Fruit fly (Drosophila melanogaster): Measurements from ENCODE around the gene Raf.

The Raf gene

DNA sequence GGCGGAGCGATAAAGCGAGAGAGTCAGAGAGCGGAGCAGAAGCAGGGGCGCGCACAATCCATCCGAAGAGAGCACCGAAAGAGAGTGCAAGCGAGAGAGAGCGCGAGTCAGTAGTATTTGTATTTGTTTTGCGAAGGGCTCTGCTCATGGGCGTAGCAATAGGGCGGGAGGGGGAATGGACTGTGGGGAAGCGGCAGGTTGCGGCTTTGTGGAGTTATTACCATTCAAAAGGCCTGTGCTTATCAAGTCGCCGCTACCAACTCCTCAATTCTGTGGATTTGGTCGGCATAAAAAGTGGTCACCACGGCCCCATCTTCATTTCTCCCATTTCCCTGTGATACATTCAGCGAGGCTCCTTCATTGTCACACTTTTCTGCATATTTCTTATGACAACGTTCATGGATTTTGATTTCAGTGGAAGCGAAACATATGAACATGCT is 5.8 kb downstream of the Raf start (continued):
- TF ChIP-seq CG8089 (GFP tag; optimal IDR thresholded peaks at IDR 0.05) (no peak), CG17359 (tag; optimal IDR thresholded peaks at IDR 0.05) (peak; percentile 15), CG9817 (tag; optimal IDR thresholded peaks at IDR 0.05) (peak; percentile 38), CG9932 (GFP tag; IDR thresholded peaks at IDR 0.05) (peak; percentile 61), sug (tag; optimal IDR thresholded peaks at IDR 0.05) (peak; percentile 42), btn (GFP tag; optimal IDR thresholded peaks at IDR 0.05) (no peak), CG7987 (GFP tag; optimal IDR thresholded peaks at IDR 0.05) (no peak), Tbp (GFP tag; optimal IDR thresholded peaks at IDR 0.05) (no peak), CTCF (GFP tag; optimal IDR thresholded peaks at IDR 0.05) (no peak), hkb (optimal IDR thresholded peaks at IDR 0.05) (no peak), hkb (GFP tag; IDR thresholded peaks at IDR 0.05) (peak; percentile 6; the same call in 1 of the 2 replicates), tio (GFP tag; optimal IDR thresholded peaks at IDR 0.05) (no peak), bsh (GFP tag; optimal IDR thresholded peaks at IDR 0.05) (peak in 1 of 2 experiments; percentile 38), tx (GFP tag; optimal IDR thresholded peaks at IDR 0.05) (no peak), hth (optimal IDR thresholded peaks at IDR 0.05) (no peak), sr (GFP tag; IDR thresholded peaks at IDR 0.05) (peak; percentile 5; the same call in 1 of the 3 replicates), grau (tag; optimal IDR thresholded peaks at IDR 0.05) (peak; percentile 58), phol (tag; optimal IDR thresholded peaks at IDR 0.05) (peak; percentile 6), knrl (GFP tag; IDR thresholded peaks at IDR 0.05; ENCODE audit: partially characterized antibody) (no peak), CHES-1-like (GFP tag; optimal IDR thresholded peaks at IDR 0.05) (no peak), CG17802 (tag; optimal IDR thresholded peaks at IDR 0.05) (no peak), Opbp (GFP tag; IDR thresholded peaks at IDR 0.05; ENCODE audit: partially characterized antibody) (no peak), slp2 (GFP tag; optimal IDR thresholded peaks at IDR 0.05) (no peak), H15 (GFP tag; IDR thresholded peaks at IDR 0.05) (0 out of 3 replicates have a peak, but pooled peaks have one; percentile 13), HLHmδ (GFP tag; optimal IDR thresholded peaks at IDR 0.05) (peak; percentile 78), Meics (GFP tag; optimal IDR thresholded peaks at IDR 0.05) (peak; percentile 63), ap (GFP tag; IDR thresholded peaks at IDR 0.05) (0 out of 2 replicates have a peak, but pooled peaks have one; percentile 33), HmgZ (tag; optimal IDR thresholded peaks at IDR 0.05) (peak; percentile 54), tna (GFP tag; IDR thresholded peaks at IDR 0.05; ENCODE audit: partially characterized antibody) (no peak), CG2202 (tag; optimal IDR thresholded peaks at IDR 0.05) (no peak), CG5245 (GFP tag; optimal IDR thresholded peaks at IDR 0.05) (no peak), br (optimal IDR thresholded peaks at IDR 0.05) (no peak), aop (GFP tag; IDR thresholded peaks at IDR 0.05) (no peak), CG15514 (GFP tag; optimal IDR thresholded peaks at IDR 0.05) (peak; percentile 63), CG4404 (GFP tag; IDR thresholded peaks at IDR 0.05) (peak; percentile 48; the same call in 1 of the 2 replicates), Bteb2 (GFP tag; optimal IDR thresholded peaks at IDR 0.05) (no peak), CG2116 (GFP tag; optimal IDR thresholded peaks at IDR 0.05) (no peak), CG43689 (GFP tag; IDR thresholded peaks at IDR 0.05) (no peak), Vsx1 (GFP tag; optimal IDR thresholded peaks at IDR 0.05) (no peak), CG42726 (GFP tag; IDR thresholded peaks at IDR 0.05; ENCODE audit: partially characterized antibody) (no peak), CG17829 (tag; optimal IDR thresholded peaks at IDR 0.05) (no peak), Optix (GFP tag; IDR thresholded peaks at IDR 0.05) (0 out of 3 replicates have a peak, but pooled peaks have one; percentile 30), CG1792 (GFP tag; optimal IDR thresholded peaks at IDR 0.05) (no peak), seq (GFP tag; IDR thresholded peaks at IDR 0.05) (no peak), tup (GFP tag; optimal IDR thresholded peaks at IDR 0.05) (no peak), ham (GFP tag; IDR thresholded peaks at IDR 0.05) (peak; percentile 37; the same call in 1 of the 2 replicates), CG2120 (GFP tag; optimal IDR thresholded peaks at IDR 0.05) (peak; percentile 40), pb (GFP tag; optimal IDR thresholded peaks at IDR 0.05) (no peak), pan (optimal IDR thresholded peaks at IDR 0.05) (no peak), pan (GFP tag; optimal IDR thresholded peaks at IDR 0.05 in 1 of 2, IDR thresholded peaks at IDR 0.05 in 1 of 2) (peak in 1 of 2 experiments; percentile 57), CG6683 (GFP tag; optimal IDR thresholded peaks at IDR 0.05) (peak; percentile 5), tll (GFP tag; optimal IDR thresholded peaks at IDR 0.05) (no peak)
